Worm (Caenorhabditis elegans) whole organism, early embryonic: ENCODE data around the gene C35C5.9.

Experiments used
- B0310.2 ChIP-seq: sonication (generic microtip); optimal IDR thresholded peaks from 2 replicates; lab custom pipeline; 2016; ENCODE audit warnings: mild to moderate bottlenecking, missing genetic modification characterization, missing compliant biosample characterization
- F13C5.2 ChIP-seq: sonication (generic microtip); optimal IDR thresholded peaks from 2 replicates; lab custom pipeline; 2017; ENCODE audit warnings: mild to moderate bottlenecking, missing genetic modification characterization, inconsistent platforms, missing compliant biosample characterization
- aly-1 ChIP-seq: sonication (generic microtip); optimal IDR thresholded peaks from 2 replicates; lab custom pipeline; 2016; ENCODE audit warnings: missing genetic modification characterization, missing compliant biosample characterization
- ama-1 ChIP-seq: fragments of 150-350 bp; optimal IDR thresholded peaks from 2 replicates; lab custom pipeline; 2014
- ceh-13 ChIP-seq: fragments of 200-800 bp; sonication (Bioruptor generic); optimal IDR thresholded peaks from 2 replicates; lab custom pipeline; 2018; ENCODE audit warnings: mild to moderate bottlenecking, missing genetic modification characterization, missing compliant biosample characterization
- ceh-36 ChIP-seq: sonication (generic microtip); optimal IDR thresholded peaks from 2 replicates; lab custom pipeline; 2016; ENCODE audit warnings: missing genetic modification characterization, inconsistent platforms, missing compliant biosample characterization
- ets-7 ChIP-seq: sonication (generic microtip); optimal IDR thresholded peaks from 2 replicates; lab custom pipeline; 2016; ENCODE audit warnings: missing genotype, missing genetic modification characterization, missing compliant biosample characterization
- flt-1 ChIP-seq: fragments of 200-800 bp; sonication (Bioruptor generic); IDR thresholded peaks from 2 replicates; pipeline ENCODE4 v1.3.6; 2022; ENCODE audit warnings: missing genetic modification characterization, missing compliant biosample characterization
- hmbx-1 ChIP-seq: sonication (generic microtip); optimal IDR thresholded peaks from 2 replicates; lab custom pipeline; 2016; ENCODE audit warnings: mild to moderate bottlenecking, missing genetic modification characterization, missing compliant biosample characterization
- hmg-4 ChIP-seq: fragments of 200-800 bp; sonication (Bioruptor generic); optimal IDR thresholded peaks from 2 replicates; lab custom pipeline; 2018; ENCODE audit warnings: mild to moderate bottlenecking, missing genetic modification characterization, missing compliant biosample characterization
- hnd-1 ChIP-seq: sonication (generic microtip); optimal IDR thresholded peaks from 2 replicates; lab custom pipeline; 2016; ENCODE audit warnings: missing genetic modification characterization, missing compliant biosample characterization
- pes-1 ChIP-seq: fragments of 200-800 bp; sonication (Bioruptor generic); IDR thresholded peaks from 2 replicates; pipeline ENCODE4 v1.3.6; 2022; ENCODE audit warnings: missing genetic modification reagents, missing genetic modification characterization, missing compliant biosample characterization
- scrt-1 ChIP-seq: fragments of 200-800 bp; sonication (Bioruptor generic); IDR thresholded peaks from 2 replicates; pipeline ENCODE4 v1.3.6; 2022; ENCODE audit warnings: missing genetic modification characterization, missing compliant biosample characterization
- sea-1 ChIP-seq: fragments of 200-800 bp; sonication (Bioruptor generic); conservative IDR thresholded peaks from 2 replicates; pipeline ENCODE4 v1.3.6; 2022; ENCODE audit warnings: missing genetic modification characterization, missing compliant biosample characterization
- tbx-11 ChIP-seq: fragments of 200-800 bp; sonication (Bioruptor generic); IDR thresholded peaks from 2 replicates; pipeline ENCODE4 v1.3.6; 2022; ENCODE audit warnings: missing genetic modification characterization, missing compliant biosample characterization
- tbx-37 ChIP-seq: fragments of 200-800 bp; sonication (Bioruptor generic); conservative IDR thresholded peaks from 2 replicates; pipeline ENCODE4 v1.3.6; 2022; ENCODE audit warnings: missing genetic modification reagents, missing genetic modification characterization, missing compliant biosample characterization
- tra-4 ChIP-seq: sonication (generic microtip); optimal IDR thresholded peaks from 2 replicates; lab custom pipeline; 2017; ENCODE audit warnings: missing genetic modification characterization, missing compliant biosample characterization

The C35C5.9 gene

DNA sequence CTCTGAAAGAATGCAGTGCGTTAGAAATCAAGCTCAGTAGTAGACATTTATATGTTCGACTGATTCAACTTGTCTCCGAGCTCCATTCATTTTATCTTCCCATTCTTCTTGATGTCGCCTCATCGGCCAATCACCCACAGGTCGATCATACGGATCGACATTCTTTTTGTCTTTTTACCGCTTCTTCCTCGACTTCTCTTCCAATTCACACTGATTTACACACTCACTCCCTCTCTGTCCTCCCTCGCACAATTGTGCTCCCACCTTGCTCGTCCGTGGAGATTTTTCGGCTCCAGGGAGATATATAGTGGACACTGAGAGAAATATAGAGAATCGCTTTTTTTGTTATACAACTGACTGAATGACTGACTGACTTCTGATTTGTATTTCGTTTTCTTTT lies 37.8 kb downstream of the C35C5.9 start:
- TF ChIP-seq tra-4 (tag; lab: Kevin White, UChicago) (no peak), sea-1 (GFP tag; lab: Robert Waterston, UW) (no peak), pes-1 (GFP tag; lab: Robert Waterston, UW) (no peak), F13C5.2 (tag; lab: Kevin White, UChicago) (no peak), B0310.2 (no peak), tbx-37 (GFP tag; lab: Robert Waterston, UW) (no peak)

ce11 chrX:11576429-11577088 lies 40.2 kb downstream of the C35C5.9 start:
- TF ChIP-seq ceh-13 (GFP tag; lab: Kevin White, UChicago) (no peak), hnd-1 (tag; lab: Kevin White, UChicago) (no peak)

DNA sequence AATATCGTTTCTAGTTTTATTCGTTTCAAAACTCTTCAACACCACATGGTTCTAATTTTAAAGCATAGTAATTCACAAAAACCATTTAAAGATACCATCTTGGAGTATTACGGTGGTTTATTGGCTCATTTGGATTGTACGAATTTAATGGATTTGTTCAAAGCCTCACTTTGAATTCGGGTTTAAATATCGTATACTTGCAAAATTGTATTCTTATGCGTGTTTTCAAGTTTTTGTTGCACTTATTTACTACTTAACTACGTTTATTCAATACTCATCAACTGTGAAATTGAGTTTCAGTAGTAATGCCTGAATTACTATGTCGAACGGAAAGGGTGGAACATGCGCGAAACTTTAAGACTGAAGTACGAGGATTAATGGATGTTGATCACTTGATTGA lies 49.0 kb downstream of the C35C5.9 start, which contains the start of gene abts-2:
abts-2 (plus strand) TSS at position 301 of the 400 bp plus-strand sequence.
- TF ChIP-seq ceh-36 (no peak), tbx-37 (GFP tag; lab: Robert Waterston, UW) (no peak), hmbx-1 (no peak), ets-7 (tag; lab: Kevin White, UChicago) (no peak), scrt-1 (no peak), tra-4 (tag; lab: Kevin White, UChicago) (no peak), ceh-13 (GFP tag; lab: Kevin White, UChicago) (no peak), hmg-4 (GFP tag; lab: Kevin White, UChicago) (no peak), tbx-11 (GFP tag; lab: Robert Waterston, UW) (no peak), flt-1 (no peak), sea-1 (GFP tag; lab: Robert Waterston, UW) (no peak), B0310.2 (no peak), ama-1 (lab: Kevin White, UChicago) (no peak), pes-1 (GFP tag; lab: Robert Waterston, UW) (no peak), aly-1 (no peak), F13C5.2 (tag; lab: Kevin White, UChicago) (no peak), hnd-1 (tag; lab: Kevin White, UChicago) (no peak)

DNA sequence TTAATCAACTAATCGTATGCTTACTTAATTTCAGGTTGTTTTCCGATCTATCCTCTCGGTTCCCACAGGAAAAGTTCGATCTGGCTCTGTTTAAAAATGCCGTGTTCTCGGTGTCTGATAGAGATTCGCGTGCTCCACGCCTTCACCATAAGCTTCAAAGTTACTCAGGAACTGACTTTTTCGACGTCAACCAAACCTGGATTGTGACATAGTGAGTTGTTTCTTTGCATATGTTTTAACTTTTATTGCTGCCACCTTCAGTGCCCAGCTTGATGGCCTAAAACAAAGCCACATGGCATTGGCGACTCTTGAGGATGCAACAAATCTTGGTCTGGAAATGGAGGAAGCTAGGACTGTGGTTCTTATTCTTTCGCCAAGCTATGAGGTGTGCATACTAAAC lies 49.5 kb downstream of the C35C5.9 start:
- no peak for TF ChIP-seq hnd-1 (tag; lab: Kevin White, UChicago)
- no peak for TF ChIP-seq sea-1 (GFP tag; lab: Robert Waterston, UW)
- TF ChIP-seq hmg-4 (GFP tag; lab: Kevin White, UChicago) = no peak
- no peak for TF ChIP-seq aly-1
- no peak for TF ChIP-seq F13C5.2 (tag; lab: Kevin White, UChicago)
- no peak for TF ChIP-seq ceh-36
- TF ChIP-seq tra-4 (tag; lab: Kevin White, UChicago) = no peak
- TF ChIP-seq scrt-1 = no peak
- TF ChIP-seq pes-1 (GFP tag; lab: Robert Waterston, UW) = no peak
- TF ChIP-seq ceh-13 (GFP tag; lab: Kevin White, UChicago) = no peak
